Worm (Caenorhabditis elegans) whole organism, early embryonic: Measurements from ENCODE around the gene srh-239.

Experiments used
- B0310.2 ChIP-seq: sonication (generic microtip); optimal IDR thresholded peaks from 2 replicates; lab custom pipeline; 2016; ENCODE audit warnings: mild to moderate bottlenecking, missing genetic modification characterization, missing compliant biosample characterization
- F13C5.2 ChIP-seq: sonication (generic microtip); optimal IDR thresholded peaks from 2 replicates; lab custom pipeline; 2017; ENCODE audit warnings: mild to moderate bottlenecking, missing genetic modification characterization, inconsistent platforms, missing compliant biosample characterization
- aly-1 ChIP-seq: sonication (generic microtip); optimal IDR thresholded peaks from 2 replicates; lab custom pipeline; 2016; ENCODE audit warnings: missing genetic modification characterization, missing compliant biosample characterization
- ama-1 ChIP-seq: fragments of 150-350 bp; optimal IDR thresholded peaks from 2 replicates; lab custom pipeline; 2014
- ceh-13 ChIP-seq: fragments of 200-800 bp; sonication (Bioruptor generic); optimal IDR thresholded peaks from 2 replicates; lab custom pipeline; 2018; ENCODE audit warnings: mild to moderate bottlenecking, missing genetic modification characterization, missing compliant biosample characterization
- ceh-36 ChIP-seq: sonication (generic microtip); optimal IDR thresholded peaks from 2 replicates; lab custom pipeline; 2016; ENCODE audit warnings: missing genetic modification characterization, inconsistent platforms, missing compliant biosample characterization
- ets-7 ChIP-seq: sonication (generic microtip); optimal IDR thresholded peaks from 2 replicates; lab custom pipeline; 2016; ENCODE audit warnings: missing genotype, missing genetic modification characterization, missing compliant biosample characterization
- flt-1 ChIP-seq: fragments of 200-800 bp; sonication (Bioruptor generic); IDR thresholded peaks from 2 replicates; pipeline ENCODE4 v1.3.6; 2022; ENCODE audit warnings: missing genetic modification characterization, missing compliant biosample characterization
- hmbx-1 ChIP-seq: sonication (generic microtip); optimal IDR thresholded peaks from 2 replicates; lab custom pipeline; 2016; ENCODE audit warnings: mild to moderate bottlenecking, missing genetic modification characterization, missing compliant biosample characterization
- hmg-4 ChIP-seq: fragments of 200-800 bp; sonication (Bioruptor generic); optimal IDR thresholded peaks from 2 replicates; lab custom pipeline; 2018; ENCODE audit warnings: mild to moderate bottlenecking, missing genetic modification characterization, missing compliant biosample characterization
- hnd-1 ChIP-seq: sonication (generic microtip); optimal IDR thresholded peaks from 2 replicates; lab custom pipeline; 2016; ENCODE audit warnings: missing genetic modification characterization, missing compliant biosample characterization
- pes-1 ChIP-seq: fragments of 200-800 bp; sonication (Bioruptor generic); IDR thresholded peaks from 2 replicates; pipeline ENCODE4 v1.3.6; 2022; ENCODE audit warnings: missing genetic modification reagents, missing genetic modification characterization, missing compliant biosample characterization
- scrt-1 ChIP-seq: fragments of 200-800 bp; sonication (Bioruptor generic); IDR thresholded peaks from 2 replicates; pipeline ENCODE4 v1.3.6; 2022; ENCODE audit warnings: missing genetic modification characterization, missing compliant biosample characterization
- sea-1 ChIP-seq: fragments of 200-800 bp; sonication (Bioruptor generic); conservative IDR thresholded peaks from 2 replicates; pipeline ENCODE4 v1.3.6; 2022; ENCODE audit warnings: missing genetic modification characterization, missing compliant biosample characterization
- tbx-11 ChIP-seq: fragments of 200-800 bp; sonication (Bioruptor generic); IDR thresholded peaks from 2 replicates; pipeline ENCODE4 v1.3.6; 2022; ENCODE audit warnings: missing genetic modification characterization, missing compliant biosample characterization
- tbx-37 ChIP-seq: fragments of 200-800 bp; sonication (Bioruptor generic); conservative IDR thresholded peaks from 2 replicates; pipeline ENCODE4 v1.3.6; 2022; ENCODE audit warnings: missing genetic modification reagents, missing genetic modification characterization, missing compliant biosample characterization
- tra-4 ChIP-seq: sonication (generic microtip); optimal IDR thresholded peaks from 2 replicates; lab custom pipeline; 2017; ENCODE audit warnings: missing genetic modification characterization, missing compliant biosample characterization

srh-239 gene

DNA sequence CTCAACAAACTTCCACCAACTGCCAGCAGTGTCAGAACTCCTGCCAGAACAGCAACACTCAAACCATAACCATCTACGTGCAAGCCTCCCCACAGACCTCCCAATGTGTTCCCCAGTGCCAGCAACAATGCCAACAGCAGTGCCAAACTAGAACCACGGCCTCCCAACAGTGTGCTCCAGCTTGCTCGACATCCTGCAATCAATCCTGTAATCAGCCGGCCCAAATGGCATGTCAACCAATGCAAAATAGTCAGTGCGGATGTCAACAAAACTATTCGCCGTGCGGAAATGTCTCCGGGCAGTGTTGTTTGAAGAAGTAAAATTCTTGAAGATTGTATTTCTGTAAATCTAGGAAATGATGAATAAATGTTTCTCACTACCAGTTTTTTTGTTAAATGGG is 21.2 kb downstream of the srh-239 start:
- TF ChIP-seq F13C5.2 (tag; lab: Kevin White, UChicago) (no peak), ceh-36 (tag; lab: Kevin White, UChicago) (no peak), hnd-1 (tag; lab: Kevin White, UChicago) (no peak), tra-4 (tag; lab: Kevin White, UChicago) (no peak), flt-1 (no peak), ets-7 (no peak), aly-1 (tag; lab: Kevin White, UChicago) (no peak), B0310.2 (tag; lab: Kevin White, UChicago) (no peak), tbx-11 (GFP tag; lab: Robert Waterston, UW) (no peak)

DNA sequence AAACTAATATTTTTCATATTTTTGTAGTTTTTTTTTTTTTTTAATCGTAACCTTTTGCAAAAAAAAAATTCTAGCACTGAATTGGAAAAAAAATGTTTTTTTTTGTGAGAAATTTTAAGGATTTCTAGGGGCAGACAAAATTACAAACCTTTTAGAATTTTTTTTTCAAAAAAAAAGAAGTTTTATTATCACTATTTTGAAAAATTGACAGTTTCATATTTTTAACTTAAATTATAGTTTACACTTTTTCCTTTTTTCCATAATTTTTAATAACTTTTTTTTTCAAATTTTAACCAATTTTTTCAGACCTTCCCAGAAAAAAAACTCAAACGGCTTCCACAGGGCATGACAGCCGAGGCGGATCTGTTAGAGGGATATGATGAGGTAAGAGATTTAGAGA is 25.5 kb downstream of the srh-239 start, which contains the start of gene dpf-1:
Gene dpf-1, plus strand, starts transcription at position 301 of the 400 bp plus-strand sequence.
- no peak for TF ChIP-seq B0310.2 (tag; lab: Kevin White, UChicago)
- TF ChIP-seq ets-7, result no peak
- no peak for TF ChIP-seq pes-1 (GFP tag; lab: Robert Waterston, UW)
- TF ChIP-seq ceh-36 (tag; lab: Kevin White, UChicago), result no peak
- TF ChIP-seq tbx-37 (GFP tag; lab: Robert Waterston, UW), result no peak
- TF ChIP-seq tra-4 (tag; lab: Kevin White, UChicago), result no peak
- TF ChIP-seq hmbx-1, result no peak

DNA sequence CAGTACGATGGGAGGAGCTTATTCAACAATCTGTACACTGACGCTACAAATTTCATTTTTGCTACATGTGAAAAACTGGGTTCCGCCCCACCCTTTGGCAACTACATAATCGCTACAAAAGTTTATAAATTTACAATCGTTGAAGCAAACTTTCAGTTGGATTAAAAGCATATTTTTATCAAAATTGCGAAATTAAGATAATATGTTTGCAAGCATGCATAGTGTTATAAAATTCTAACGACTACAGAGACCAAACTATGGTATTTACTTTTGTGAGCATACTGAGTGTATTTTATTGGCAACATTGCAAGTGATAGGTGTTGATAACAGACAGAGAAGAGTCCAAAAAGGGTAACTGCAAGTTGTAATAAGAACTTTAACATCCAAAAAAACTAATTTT is 33.1 kb downstream of the srh-239 start, which contains the start of gene C06B8.2:
Gene C06B8.2, minus strand, starts transcription at position 153 of the 400 bp plus-strand sequence.
- TF ChIP-seq tbx-11 (GFP tag; lab: Robert Waterston, UW) (no peak), tbx-37 (GFP tag; lab: Robert Waterston, UW) (no peak), ceh-36 (tag; lab: Kevin White, UChicago) (no peak), tra-4 (tag; lab: Kevin White, UChicago) (no peak), ets-7 (no peak), pes-1 (GFP tag; lab: Robert Waterston, UW) (no peak), flt-1 (no peak), hnd-1 (tag; lab: Kevin White, UChicago) (no peak), ceh-13 (GFP tag; lab: Kevin White, UChicago) (no peak), hmg-4 (GFP tag; lab: Kevin White, UChicago) (no peak), hmbx-1 (no peak), B0310.2 (tag; lab: Kevin White, UChicago) (no peak), F13C5.2 (tag; lab: Kevin White, UChicago) (no peak), sea-1 (no peak), ama-1 (lab: Kevin White, UChicago) (no peak), aly-1 (tag; lab: Kevin White, UChicago) (no peak), scrt-1 (no peak)

DNA sequence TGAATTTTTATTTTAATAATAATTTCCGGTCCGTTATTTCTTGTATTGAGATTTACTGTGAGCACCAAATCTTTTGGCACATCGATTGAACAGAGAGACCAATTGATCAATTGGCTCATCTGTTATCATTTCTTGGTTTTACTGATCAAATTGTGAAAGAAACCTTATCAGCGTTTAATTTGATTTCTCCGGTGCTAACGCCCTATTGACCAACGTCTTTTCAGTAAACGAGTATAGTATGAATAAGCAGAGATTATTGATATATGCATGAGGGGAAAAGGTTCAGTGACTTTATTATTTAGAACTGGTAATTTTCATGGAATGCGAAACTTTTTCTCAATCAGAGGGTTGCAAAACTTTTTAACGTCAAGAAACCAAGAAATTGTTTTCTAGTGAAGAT is 33.6 kb downstream of the srh-239 start:
- TF ChIP-seq flt-1 (no peak), ceh-36 (tag; lab: Kevin White, UChicago) (no peak), sea-1 (no peak), ama-1 (lab: Kevin White, UChicago) (no peak), B0310.2 (tag; lab: Kevin White, UChicago) (no peak), scrt-1 (no peak), tbx-37 (GFP tag; lab: Robert Waterston, UW) (no peak), pes-1 (GFP tag; lab: Robert Waterston, UW) (no peak), F13C5.2 (tag; lab: Kevin White, UChicago) (no peak), tbx-11 (GFP tag; lab: Robert Waterston, UW) (no peak), hmg-4 (GFP tag; lab: Kevin White, UChicago) (no peak), hmbx-1 (no peak), hnd-1 (tag; lab: Kevin White, UChicago) (no peak), aly-1 (tag; lab: Kevin White, UChicago) (no peak), tra-4 (tag; lab: Kevin White, UChicago) (no peak), ets-7 (no peak), ceh-13 (GFP tag; lab: Kevin White, UChicago) (no peak)

DNA sequence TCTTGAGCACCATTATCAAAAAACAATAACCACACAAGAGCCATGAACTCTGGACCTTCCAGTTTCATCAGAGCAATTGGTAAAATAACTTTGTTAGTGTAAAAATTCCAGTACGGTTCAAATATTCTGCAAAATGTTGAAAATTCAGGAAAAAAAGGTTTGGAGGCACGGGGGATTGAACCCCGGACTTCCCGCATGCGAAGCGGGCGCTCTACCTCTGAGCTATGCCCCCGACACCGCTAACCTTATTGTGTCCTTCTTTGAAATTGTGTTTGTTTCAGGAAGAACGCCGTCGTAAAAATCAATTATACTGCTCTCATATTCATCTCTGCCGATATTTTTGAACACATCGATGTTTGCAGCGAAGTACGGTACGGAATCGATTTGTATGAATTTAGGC is 34.3 kb downstream of the srh-239 start:
- no peak for TF ChIP-seq tra-4 (tag; lab: Kevin White, UChicago)
- no peak for TF ChIP-seq sea-1
- TF ChIP-seq ceh-36 (tag; lab: Kevin White, UChicago), result no peak
- TF ChIP-seq scrt-1, result no peak
- TF ChIP-seq pes-1 (GFP tag; lab: Robert Waterston, UW), result no peak
- TF ChIP-seq B0310.2 (tag; lab: Kevin White, UChicago), result no peak
- TF ChIP-seq tbx-11 (GFP tag; lab: Robert Waterston, UW), result no peak
- no peak for TF ChIP-seq ets-7
- no peak for TF ChIP-seq ceh-13 (GFP tag; lab: Kevin White, UChicago)
- TF ChIP-seq flt-1, result no peak
- no peak for TF ChIP-seq tbx-37 (GFP tag; lab: Robert Waterston, UW)
- TF ChIP-seq hnd-1 (tag; lab: Kevin White, UChicago), result no peak
- no peak for TF ChIP-seq F13C5.2 (tag; lab: Kevin White, UChicago)
- TF ChIP-seq hmg-4 (GFP tag; lab: Kevin White, UChicago), result no peak
- TF ChIP-seq hmbx-1, result no peak
- TF ChIP-seq ama-1 (lab: Kevin White, UChicago), result no peak
- no peak for TF ChIP-seq aly-1 (tag; lab: Kevin White, UChicago)

DNA sequence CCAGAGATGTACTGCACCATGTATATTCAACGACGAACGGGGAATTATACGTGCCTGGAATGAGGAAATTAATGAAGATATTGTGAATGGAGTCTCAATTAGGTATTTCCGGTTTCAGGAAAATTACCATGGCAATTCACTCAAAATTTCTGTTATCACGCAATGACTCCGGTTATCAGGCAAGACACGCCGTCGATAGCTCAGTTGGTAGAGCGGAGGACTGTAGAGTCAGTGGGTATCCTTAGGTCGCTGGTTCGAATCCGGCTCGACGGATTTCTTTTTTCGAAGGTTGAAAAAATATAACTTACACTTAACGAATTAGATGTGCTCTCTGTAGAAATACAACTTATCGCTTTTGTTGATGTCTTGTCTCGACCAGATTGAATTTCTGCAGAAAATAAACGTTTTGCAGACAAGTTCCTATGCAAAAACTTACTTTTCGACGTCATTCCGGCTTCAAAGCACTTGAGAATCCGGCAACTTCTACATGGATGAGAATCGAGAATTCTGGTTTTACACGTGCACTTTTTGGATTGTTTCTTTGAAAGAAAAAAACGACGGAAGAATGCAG is 35.1 kb downstream of the srh-239 start:
- no peak for TF ChIP-seq ets-7
- no peak for TF ChIP-seq hmbx-1
- no peak for TF ChIP-seq flt-1
- TF ChIP-seq hmg-4 (GFP tag; lab: Kevin White, UChicago), result no peak
- no peak for TF ChIP-seq F13C5.2 (tag; lab: Kevin White, UChicago)

DNA sequence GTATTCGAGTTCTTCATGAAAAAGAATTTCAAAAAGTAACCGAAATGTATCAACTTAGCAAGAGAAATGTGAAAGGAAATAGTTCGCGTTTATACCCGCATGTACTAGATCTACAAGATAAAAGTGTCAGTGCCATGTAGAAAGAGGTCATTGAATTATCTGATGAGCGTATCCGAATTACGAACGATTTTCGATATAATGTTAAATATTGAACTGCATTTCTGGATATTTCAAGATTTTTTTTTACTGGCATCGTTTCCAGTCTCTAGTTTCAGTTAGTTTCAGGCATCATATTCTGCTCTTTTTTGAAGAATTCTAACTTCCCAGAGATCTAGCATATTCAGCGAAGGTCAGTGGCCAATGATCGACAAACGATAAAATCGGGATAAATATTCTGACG is 35.8 kb downstream of the srh-239 start, which contains the start of gene nhr-150:
Gene nhr-150, minus strand, starts transcription at position 92 of the 400 bp plus-strand sequence.
- no peak for TF ChIP-seq hnd-1 (tag; lab: Kevin White, UChicago)
